Worm (Caenorhabditis elegans) whole organism, late embryonic: ENCODE data around the gene tsp-16.

Experiments
- F13H6.1 ChIP-seq: sonication (generic microtip); optimal IDR thresholded peaks from 2 replicates; lab custom pipeline; 2016; ENCODE audit warnings: missing genetic modification characterization, missing compliant biosample characterization
- ahr-1 ChIP-seq: sonication (generic microtip); optimal IDR thresholded peaks from 2 replicates; lab custom pipeline; 2016; ENCODE audit warnings: missing genetic modification characterization, missing compliant biosample characterization
- ceh-18 ChIP-seq: sonication (generic microtip); optimal IDR thresholded peaks from 2 replicates; lab custom pipeline; 2016; ENCODE audit warnings: missing genetic modification characterization, missing compliant biosample characterization
- ceh-48 ChIP-seq: sonication (generic microtip); optimal IDR thresholded peaks from 2 replicates; lab custom pipeline; 2016; ENCODE audit warnings: missing genetic modification characterization, inconsistent platforms, missing compliant biosample characterization
- ceh-9 ChIP-seq: sonication (generic microtip); optimal IDR thresholded peaks from 2 replicates; lab custom pipeline; 2016; ENCODE audit warnings: mild to moderate bottlenecking, missing genetic modification characterization, inconsistent platforms, missing compliant biosample characterization
- elt-4 ChIP-seq: sonication (generic microtip); optimal IDR thresholded peaks from 2 replicates; lab custom pipeline; 2016; ENCODE audit warnings: missing genetic modification characterization, missing compliant biosample characterization
- hlh-6 ChIP-seq: sonication (generic microtip); optimal IDR thresholded peaks from 2 replicates; lab custom pipeline; 2016; ENCODE audit warnings: missing genotype, missing genetic modification characterization, missing compliant biosample characterization
- hlh-8 ChIP-seq: sonication (generic microtip); optimal IDR thresholded peaks from 2 replicates; lab custom pipeline; 2016; ENCODE audit warnings: missing genotype, missing genetic modification characterization, missing compliant biosample characterization
- lin-11 ChIP-seq: fragments of 200-800 bp; sonication (Bioruptor generic); optimal IDR thresholded peaks from 2 replicates; lab custom pipeline; 2018; ENCODE audit warnings: mild to moderate bottlenecking, missing genetic modification characterization, missing compliant biosample characterization
- nhr-11 ChIP-seq: fragments of 150-350 bp; optimal IDR thresholded peaks from 2 replicates; lab custom pipeline; 2014; ENCODE audit warnings: missing biosample characterization, missing genetic modification characterization
- pha-4 ChIP-seq: fragments of 150-350 bp; optimal IDR thresholded peaks from 2 replicates; lab custom pipeline; 2018; ENCODE audit warnings: missing biosample characterization, missing genetic modification reagents, missing genetic modification characterization
- pqm-1 ChIP-seq: sonication (generic microtip); optimal IDR thresholded peaks from 2 replicates; lab custom pipeline; 2016; ENCODE audit warnings: missing genetic modification characterization, missing compliant biosample characterization
- ref-2 ChIP-seq: sonication (generic microtip); optimal IDR thresholded peaks from 2 replicates; lab custom pipeline; 2016; ENCODE audit warnings: missing genetic modification characterization, missing compliant biosample characterization
- sox-4 ChIP-seq: sonication (generic microtip); optimal IDR thresholded peaks from 2 replicates; lab custom pipeline; 2017; ENCODE audit warnings: mild to moderate bottlenecking, missing genetic modification characterization, inconsistent platforms, missing compliant biosample characterization

- TF ChIP-seq ceh-18 (tag; lab: Kevin White, UChicago), result no peak
- TF ChIP-seq pha-4 (tag; lab: Kevin White, UChicago), result no peak
- no peak for TF ChIP-seq lin-11 (tag; lab: Kevin White, UChicago)
- TF ChIP-seq hlh-8, result no peak
- TF ChIP-seq ceh-9 (tag; lab: Kevin White, UChicago), result no peak
- TF ChIP-seq nhr-11 (tag; lab: Kevin White, UChicago), result no peak
- no peak for TF ChIP-seq ref-2 (tag; lab: Kevin White, UChicago)
- TF ChIP-seq pqm-1, result no peak
- no peak for TF ChIP-seq F13H6.1 (tag; lab: Kevin White, UChicago)
- no peak for TF ChIP-seq hlh-6 (tag; lab: Kevin White, UChicago)
- TF ChIP-seq ahr-1, result no peak
- no peak for TF ChIP-seq sox-4 (tag; lab: Kevin White, UChicago)
- TF ChIP-seq elt-4 (tag; lab: Kevin White, UChicago), result no peak
- TF ChIP-seq ceh-48 (tag; lab: Kevin White, UChicago), result no peak
Measured at ce11 chrX:7035937-7036336, 39.5 kb upstream of the tsp-16 start, which contains the start of gene cest-19.
